Worm (Caenorhabditis elegans) whole organism, late embryonic: ENCODE data around the gene T04A6.2.

ENCODE experiments used
- C08G9.2 ChIP-seq: sonication (generic microtip); optimal IDR thresholded peaks from 2 replicates; lab custom pipeline; 2016; ENCODE audit warnings: mild to moderate bottlenecking, missing genetic modification characterization, moderate library complexity, missing compliant biosample characterization
- F13H6.1 ChIP-seq: sonication (generic microtip); optimal IDR thresholded peaks from 2 replicates; lab custom pipeline; 2016; ENCODE audit warnings: missing genetic modification characterization, missing compliant biosample characterization
- K09A11.1 ChIP-seq: sonication (generic microtip); optimal IDR thresholded peaks from 2 replicates; lab custom pipeline; 2017; ENCODE audit warnings: antibody characterized with exemption, mild to moderate bottlenecking, missing genetic modification characterization, missing compliant biosample characterization; ENCODE audit not compliant: insufficient read depth
- Y22D7AL.16 ChIP-seq: sonication (generic microtip); optimal IDR thresholded peaks from 2 replicates; lab custom pipeline; 2016; ENCODE audit warnings: missing genetic modification characterization, missing compliant biosample characterization
- ahr-1 ChIP-seq: sonication (generic microtip); optimal IDR thresholded peaks from 2 replicates; lab custom pipeline; 2016; ENCODE audit warnings: missing genetic modification characterization, missing compliant biosample characterization
- ceh-14 ChIP-seq: sonication (generic microtip); optimal IDR thresholded peaks from 2 replicates; lab custom pipeline; 2016; ENCODE audit warnings: missing genotype, missing genetic modification characterization, missing compliant biosample characterization
- ceh-18 ChIP-seq: sonication (generic microtip); optimal IDR thresholded peaks from 2 replicates; lab custom pipeline; 2016; ENCODE audit warnings: missing genetic modification characterization, missing compliant biosample characterization
- ceh-19 ChIP-seq: fragments of 200-800 bp; sonication (Bioruptor generic); optimal IDR thresholded peaks from 2 replicates; lab custom pipeline; 2018; ENCODE audit warnings: mild to moderate bottlenecking, missing genetic modification characterization, missing compliant biosample characterization
- ceh-2 ChIP-seq: sonication (generic microtip); optimal IDR thresholded peaks from 2 replicates; lab custom pipeline; 2016; ENCODE audit warnings: missing genotype, missing genetic modification characterization, missing compliant biosample characterization
- ceh-30 ChIP-seq: fragments of 150-350 bp; optimal IDR thresholded peaks from 2 replicates; lab custom pipeline; 2014; ENCODE audit warnings: missing biosample characterization, missing genetic modification characterization
- ceh-31 ChIP-seq: sonication (generic microtip); optimal IDR thresholded peaks from 2 replicates; lab custom pipeline; 2016; ENCODE audit warnings: missing genetic modification characterization, missing compliant biosample characterization
- ceh-34 ChIP-seq: sonication (generic microtip); optimal IDR thresholded peaks from 2 replicates; lab custom pipeline; 2016; ENCODE audit warnings: mild to moderate bottlenecking, missing genetic modification characterization, missing compliant biosample characterization
- ceh-6 ChIP-seq: fragments of 200-800 bp; sonication (Bioruptor generic); optimal IDR thresholded peaks from 2 replicates; lab custom pipeline; 2018; ENCODE audit warnings: mild to moderate bottlenecking, missing genetic modification characterization, missing compliant biosample characterization
- ceh-9 ChIP-seq: sonication (generic microtip); optimal IDR thresholded peaks from 2 replicates; lab custom pipeline; 2016; ENCODE audit warnings: mild to moderate bottlenecking, missing genetic modification characterization, inconsistent platforms, missing compliant biosample characterization
- che-1 ChIP-seq: sonication (generic microtip); optimal IDR thresholded peaks from 2 replicates; lab custom pipeline; 2016; ENCODE audit warnings: mild to moderate bottlenecking, missing genetic modification characterization, missing compliant biosample characterization
- dmd-4 ChIP-seq: sonication (generic microtip); optimal IDR thresholded peaks from 2 replicates; lab custom pipeline; 2016; ENCODE audit warnings: borderline replicate concordance, missing genetic modification characterization, missing compliant biosample characterization
- ets-4 ChIP-seq: sonication (generic microtip); optimal IDR thresholded peaks from 2 replicates; lab custom pipeline; 2016; ENCODE audit warnings: missing genetic modification characterization, missing compliant biosample characterization
- fax-1 ChIP-seq: sonication (generic microtip); optimal IDR thresholded peaks from 2 replicates; lab custom pipeline; 2016; ENCODE audit warnings: missing genotype, missing genetic modification characterization, missing compliant biosample characterization
- fkh-6 ChIP-seq: sonication (generic microtip); optimal IDR thresholded peaks from 2 replicates; lab custom pipeline; 2016; ENCODE audit warnings: missing genetic modification characterization, missing compliant biosample characterization
- gmeb-2 ChIP-seq: sonication (generic microtip); optimal IDR thresholded peaks from 2 replicates; lab custom pipeline; 2016; ENCODE audit warnings: missing genetic modification characterization, inconsistent platforms, missing compliant biosample characterization
- hlh-15 ChIP-seq: sonication (generic microtip); optimal IDR thresholded peaks from 2 replicates; lab custom pipeline; 2016; ENCODE audit warnings: missing genetic modification characterization, missing compliant biosample characterization
- hlh-30 ChIP-seq: sonication (generic microtip); optimal IDR thresholded peaks from 2 replicates; lab custom pipeline; 2017; ENCODE audit warnings: antibody characterized with exemption, missing genetic modification characterization, missing compliant biosample characterization; ENCODE audit not compliant: insufficient read depth
- hlh-6 ChIP-seq: sonication (generic microtip); optimal IDR thresholded peaks from 2 replicates; lab custom pipeline; 2016; ENCODE audit warnings: missing genotype, missing genetic modification characterization, missing compliant biosample characterization
- hlh-8 ChIP-seq: sonication (generic microtip); optimal IDR thresholded peaks from 2 replicates; lab custom pipeline; 2016; ENCODE audit warnings: missing genotype, missing genetic modification characterization, missing compliant biosample characterization
- lim-6 ChIP-seq: sonication (generic microtip); optimal IDR thresholded peaks from 2 replicates; lab custom pipeline; 2016; ENCODE audit warnings: missing genetic modification characterization, missing compliant biosample characterization
- nfya-1 ChIP-seq: sonication (generic microtip); optimal IDR thresholded peaks from 2 replicates; lab custom pipeline; 2017; ENCODE audit warnings: missing genetic modification characterization, mild to moderate bottlenecking, missing compliant biosample characterization, antibody characterized with exemption, moderate library complexity
- nhr-232 ChIP-seq: sonication (generic microtip); optimal IDR thresholded peaks from 2 replicates; lab custom pipeline; 2016; ENCODE audit warnings: missing genetic modification characterization, missing compliant biosample characterization
- pat-9 ChIP-seq: fragments of 200-800 bp; sonication (Bioruptor generic); optimal IDR thresholded peaks from 2 replicates; lab custom pipeline; 2018; ENCODE audit warnings: mild to moderate bottlenecking, missing genetic modification characterization, moderate library complexity, missing compliant biosample characterization
- pha-2 ChIP-seq: sonication (generic microtip); optimal IDR thresholded peaks from 2 replicates; lab custom pipeline; 2017; ENCODE audit warnings: mild to moderate bottlenecking, missing genetic modification characterization, missing compliant biosample characterization
- pros-1 ChIP-seq: fragments of 150-350 bp; optimal IDR thresholded peaks from 2 replicates; lab custom pipeline; 2014; ENCODE audit warnings: missing biosample characterization, missing genetic modification reagents, missing genetic modification characterization
- ref-2 ChIP-seq: sonication (generic microtip); optimal IDR thresholded peaks from 2 replicates; lab custom pipeline; 2016; ENCODE audit warnings: missing genetic modification characterization, missing compliant biosample characterization
- rnt-1 ChIP-seq: sonication (generic microtip); optimal IDR thresholded peaks from 2 replicates; lab custom pipeline; 2016; ENCODE audit warnings: missing genetic modification characterization, missing compliant biosample characterization
- sdc-2 ChIP-seq: sonication (generic microtip); optimal IDR thresholded peaks from 2 replicates; lab custom pipeline; 2016; ENCODE audit warnings: missing genotype, missing genetic modification characterization, missing compliant biosample characterization
- tbx-2 ChIP-seq: sonication (generic microtip); optimal IDR thresholded peaks from 2 replicates; lab custom pipeline; 2016; ENCODE audit warnings: missing genetic modification characterization, missing compliant biosample characterization
- unc-42 ChIP-seq: sonication (generic microtip); optimal IDR thresholded peaks from 2 replicates; lab custom pipeline; 2016; ENCODE audit warnings: missing genotype, missing genetic modification characterization, missing compliant biosample characterization
- unc-55 ChIP-seq: sonication (generic microtip); optimal IDR thresholded peaks from 2 replicates; lab custom pipeline; 2017; ENCODE audit warnings: missing biosample characterization, missing genetic modification reagents, missing genetic modification characterization
- unc-86 ChIP-seq: sonication (generic microtip); optimal IDR thresholded peaks from 2 replicates; lab custom pipeline; 2016; ENCODE audit warnings: missing genetic modification characterization, missing compliant biosample characterization

T04A6.2 gene

DNA sequence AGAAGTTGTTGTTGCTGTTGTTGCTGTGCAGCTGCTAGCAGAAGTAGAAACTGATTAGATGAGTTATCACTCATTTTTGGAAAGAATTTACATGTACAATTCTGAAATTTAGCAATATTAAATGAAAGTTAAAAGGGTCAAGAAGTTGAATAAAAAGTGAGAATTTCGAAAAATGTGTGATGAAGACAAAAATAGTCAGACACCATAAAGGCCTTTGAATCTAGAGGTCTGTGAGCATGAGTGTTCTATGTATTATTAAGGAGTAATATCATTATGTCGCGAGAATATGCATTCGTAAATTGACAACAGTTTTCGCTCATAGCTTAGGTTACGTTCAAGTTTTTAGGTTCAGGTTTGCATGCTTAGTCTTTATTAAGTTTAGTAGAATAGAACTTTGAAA lies 41.3 kb downstream of the T04A6.2 start, which contains the start of gene baz-2:
Gene baz-2, minus strand, starts transcription at position 101 of the 400 bp plus-strand sequence.
- TF ChIP-seq ceh-14 (tag; lab: Kevin White, UChicago), result no peak
- no peak for TF ChIP-seq sdc-2 (tag; lab: Kevin White, UChicago)

DNA sequence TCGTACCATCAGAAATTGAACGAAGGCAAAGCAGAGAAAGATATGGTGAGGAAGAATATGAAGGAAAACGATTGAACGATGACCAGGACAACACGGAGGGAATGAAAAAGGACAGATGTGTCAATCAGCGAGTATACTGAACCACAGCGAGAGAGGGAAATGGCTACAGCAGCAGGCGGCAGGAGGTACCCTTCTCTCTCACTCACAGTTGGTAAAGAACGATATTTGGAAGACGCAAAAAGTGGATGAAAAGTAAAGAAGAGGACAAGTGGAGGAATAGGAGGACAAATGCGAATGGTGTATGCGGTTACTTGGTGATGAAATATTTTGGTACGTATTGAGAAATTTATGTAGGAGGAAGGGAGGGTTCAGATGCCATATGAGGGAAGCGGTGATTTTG lies 41.8 kb downstream of the T04A6.2 start, which contains the start of gene ZK783.7:
Gene ZK783.7, plus strand, starts transcription at position 246 of the 400 bp plus-strand sequence.
- no peak for TF ChIP-seq ahr-1
- peak; percentile 42 for TF ChIP-seq unc-55 (GFP tag; lab: Kevin White, UChicago)
- no peak for TF ChIP-seq hlh-8 (tag; lab: Kevin White, UChicago)
- TF ChIP-seq hlh-6 (tag; lab: Kevin White, UChicago), result peak; percentile 51
- TF ChIP-seq Y22D7AL.16 (tag; lab: Kevin White, UChicago), result no peak
- TF ChIP-seq ceh-9 (tag; lab: Kevin White, UChicago), result no peak
- no peak for TF ChIP-seq unc-42 (tag; lab: Kevin White, UChicago)
- TF ChIP-seq ets-4 (tag; lab: Kevin White, UChicago), result no peak
- TF ChIP-seq fax-1 (tag; lab: Kevin White, UChicago), result no peak
- no peak for TF ChIP-seq hlh-30
- no peak for TF ChIP-seq C08G9.2 (tag; lab: Kevin White, UChicago)

DNA sequence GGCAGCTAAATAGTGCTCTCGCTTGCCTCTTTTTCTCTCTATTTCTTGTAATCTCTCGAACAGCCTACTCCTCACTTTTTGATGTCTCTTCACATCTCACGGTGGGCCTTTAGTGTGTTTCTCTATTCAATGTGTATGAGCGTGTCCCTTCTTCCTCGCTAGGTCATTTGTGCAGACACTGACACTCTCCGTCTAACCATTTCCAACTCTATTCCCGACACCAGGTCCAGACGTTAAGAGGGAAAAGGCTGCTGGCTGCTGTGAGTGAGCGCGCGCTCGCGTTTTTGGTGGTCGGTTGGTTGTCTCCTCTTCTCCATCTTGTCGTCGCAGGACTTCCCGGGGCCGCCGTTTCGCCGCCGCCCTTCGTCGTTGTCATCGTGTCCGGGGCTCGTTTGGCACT lies 44.8 kb downstream of the T04A6.2 start:
- TF ChIP-seq ceh-2 (tag; lab: Kevin White, UChicago) (peak; percentile 53), pros-1 (tag; lab: Kevin White, UChicago) (peak; percentile 54), dmd-4 (tag; lab: Kevin White, UChicago) (peak; percentile 25), pha-2 (tag; lab: Kevin White, UChicago) (peak; percentile 17), rnt-1 (tag; lab: Kevin White, UChicago) (peak; percentile 65), ref-2 (tag; lab: Kevin White, UChicago) (peak; percentile 66), ceh-34 (tag; lab: Kevin White, UChicago) (peak; percentile 88), ceh-31 (peak; percentile 87), lim-6 (no peak), pat-9 (tag; lab: Kevin White, UChicago) (peak; percentile 28), K09A11.1 (no peak), ceh-30 (no peak), hlh-8 (tag; lab: Kevin White, UChicago) (peak; percentile 48), unc-42 (tag; lab: Kevin White, UChicago) (peak; percentile 34), ceh-6 (GFP tag; lab: Kevin White, UChicago) (peak; percentile 39), F13H6.1 (tag; lab: Kevin White, UChicago) (peak; percentile 42), nhr-232 (tag; lab: Kevin White, UChicago) (no peak), tbx-2 (peak; percentile 88), gmeb-2 (tag; lab: Kevin White, UChicago) (peak; percentile 24), ahr-1 (no peak), fax-1 (tag; lab: Kevin White, UChicago) (no peak), hlh-6 (tag; lab: Kevin White, UChicago) (peak; percentile 82), unc-55 (GFP tag; lab: Kevin White, UChicago) (peak; percentile 80), hlh-30 (peak; percentile 35), ceh-14 (tag; lab: Kevin White, UChicago) (peak; percentile 68), C08G9.2 (tag; lab: Kevin White, UChicago) (peak; percentile 60), che-1 (no peak), sdc-2 (tag; lab: Kevin White, UChicago) (peak; percentile 60), ceh-19 (GFP tag; lab: Kevin White, UChicago) (peak; percentile 71), unc-86 (tag; lab: Kevin White, UChicago) (peak; percentile 48), nfya-1 (tag; lab: Kevin White, UChicago) (peak; percentile 76), fkh-6 (tag; lab: Kevin White, UChicago) (peak; percentile 15), hlh-15 (tag; lab: Kevin White, UChicago) (no peak), ceh-18 (peak; percentile 48)
